Fruit fly (Drosophila melanogaster) whole organism, wandering third instar larva: ENCODE measurements around the gene Lcp65Ag2.

Source experiments
- Jra ChIP-seq: sonication (Bioruptor generic); optimal IDR thresholded peaks from 2 replicates; lab custom pipeline; 2016; ENCODE audit warnings: missing biosample characterization, missing genetic modification characterization
- Myc ChIP-seq: fragments of >200 bp; optimal IDR thresholded peaks from 2 replicates; lab custom pipeline; 2017
- br ChIP-seq: fragments of 200-800 bp; sonication (Bioruptor generic); optimal IDR thresholded peaks from 2 replicates; lab custom pipeline; 2016; ENCODE audit warnings: missing biosample characterization, missing genetic modification characterization
- brk ChIP-seq: fragments of 200-800 bp; sonication (Bioruptor generic); optimal IDR thresholded peaks from 2 replicates; lab custom pipeline; 2016; ENCODE audit warnings: missing biosample characterization, mild to moderate bottlenecking, missing genetic modification characterization
- dsf ChIP-seq: sonication (Bioruptor generic); optimal IDR thresholded peaks from 2 replicates; lab custom pipeline; 2016; ENCODE audit warnings: missing biosample characterization, missing genetic modification characterization, borderline replicate concordance
- psq ChIP-seq: fragments of 200-800 bp; sonication (Bioruptor generic); optimal IDR thresholded peaks from 3 replicates; lab custom pipeline; 2017; ENCODE audit warnings: missing biosample characterization, mild to moderate bottlenecking, missing genetic modification characterization, moderate library complexity

DNA sequence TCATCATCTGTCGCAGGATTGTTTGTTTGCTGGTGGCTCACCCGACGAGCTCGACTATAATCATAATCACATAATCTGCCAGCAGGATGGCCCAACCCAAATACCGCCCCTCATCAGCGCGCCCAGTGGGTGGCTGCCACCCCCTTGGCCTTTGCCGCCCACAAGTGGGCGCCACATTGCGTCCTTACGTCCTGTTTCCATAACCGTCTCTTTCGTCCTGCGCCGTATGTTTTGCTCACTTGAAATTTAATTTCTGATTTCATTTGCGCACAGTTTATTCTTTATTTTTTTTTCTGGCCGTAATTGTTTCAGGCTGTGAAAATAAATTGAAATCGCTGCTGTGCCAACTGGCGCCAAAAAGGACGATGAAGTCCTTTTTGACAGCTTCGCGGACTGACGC, 28.0 kb downstream of the Lcp65Ag2 start:
- TF ChIP-seq Myc (no peak), Jra (GFP tag; lab: Kevin White, UChicago) (no peak), psq (no peak), brk (GFP tag; lab: Kevin White, UChicago) (no peak), dsf (GFP tag; lab: Kevin White, UChicago) (no peak), br (no peak)
